Worm (Caenorhabditis elegans) whole organism, L2 larva: ENCODE data around the gene fig-1.

Experiments used
- F13H6.1 ChIP-seq: sonication (generic microtip); optimal IDR thresholded peaks from 2 replicates; lab custom pipeline; 2016; ENCODE audit warnings: missing genetic modification characterization, missing compliant biosample characterization
- R02D3.7 ChIP-seq: fragments of 150-350 bp; optimal IDR thresholded peaks from 2 replicates; lab custom pipeline; 2014; ENCODE audit warnings: missing biosample characterization, missing genetic modification characterization
- Y55F3AM.14 ChIP-seq: fragments of 200-800 bp; sonication (Bioruptor generic); optimal IDR thresholded peaks from 2 replicates; lab custom pipeline; 2018; ENCODE audit warnings: mild to moderate bottlenecking, missing genetic modification characterization, missing compliant biosample characterization
- ZK546.5 ChIP-seq: sonication (generic microtip); optimal IDR thresholded peaks from 2 replicates; lab custom pipeline; 2017; ENCODE audit warnings: missing biosample characterization, missing genetic modification characterization
- alr-1 ChIP-seq: fragments of 150-350 bp; optimal IDR thresholded peaks from 2 replicates; lab custom pipeline; 2014; ENCODE audit warnings: missing biosample characterization, missing genetic modification characterization
- blmp-1 ChIP-seq: sonication (generic microtip); optimal IDR thresholded peaks from 2 replicates; lab custom pipeline; 2017; ENCODE audit warnings: missing genetic modification characterization, mild to moderate bottlenecking, missing compliant biosample characterization, antibody characterized with exemption, moderate library complexity; ENCODE audit not compliant: insufficient read depth
- ceh-16 ChIP-seq: fragments of 150-350 bp; optimal IDR thresholded peaks from 2 replicates; lab custom pipeline; 2014; ENCODE audit warnings: missing biosample characterization, missing genetic modification characterization
- crh-2 ChIP-seq: sonication (generic microtip); optimal IDR thresholded peaks from 2 replicates; lab custom pipeline; 2017; ENCODE audit warnings: missing biosample characterization, missing genetic modification characterization
- egl-27 ChIP-seq: sonication (generic microtip); optimal IDR thresholded peaks from 3 replicates; lab custom pipeline; 2017; ENCODE audit warnings: missing biosample characterization, missing genetic modification reagents, missing genetic modification characterization
- elt-1 ChIP-seq: fragments of 150-350 bp; optimal IDR thresholded peaks from 2 replicates; lab custom pipeline; 2014; ENCODE audit warnings: missing biosample characterization, missing genetic modification characterization
- fos-1 ChIP-seq: fragments of 150-350 bp; optimal IDR thresholded peaks from 2 replicates; lab custom pipeline; 2014; ENCODE audit warnings: missing biosample characterization, missing genetic modification characterization
- gmeb-1 ChIP-seq: fragments of 150-350 bp; optimal IDR thresholded peaks from 2 replicates; lab custom pipeline; 2014; ENCODE audit warnings: missing biosample characterization, missing genetic modification characterization
- lin-11 ChIP-seq: fragments of 150-350 bp; sonication (generic microtip); optimal IDR thresholded peaks from 2 replicates; lab custom pipeline; 2014; ENCODE audit warnings: missing biosample characterization, missing genetic modification characterization, inconsistent platforms, mixed read lengths
- lin-13 ChIP-seq: fragments of 150-350 bp; optimal IDR thresholded peaks from 2 replicates; lab custom pipeline; 2014; ENCODE audit warnings: missing biosample characterization, missing genetic modification reagents, missing genetic modification characterization
- lsy-2 ChIP-seq, 2 experiments: fragments of 150-350 bp in 1 of 2; sonication (generic microtip) in 1 of 2; optimal IDR thresholded peaks; 2 replicates each; lab custom pipeline; 2014 to 2017; ENCODE audit warnings: missing biosample characterization in 2 of 2, missing genetic modification characterization in 2 of 2
- mdl-1 ChIP-seq, 2 experiments: fragments of 150-350 bp in 1 of 2; sonication (generic microtip) in 1 of 2; optimal IDR thresholded peaks; 2 replicates each; lab custom pipeline; 2017; ENCODE audit warnings: missing biosample characterization in 2 of 2, missing genetic modification characterization in 2 of 2
- nhr-10 ChIP-seq: sonication (generic microtip); optimal IDR thresholded peaks from 2 replicates; lab custom pipeline; 2017; ENCODE audit warnings: missing biosample characterization, missing genetic modification characterization
- nhr-12 ChIP-seq: fragments of 150-350 bp; optimal IDR thresholded peaks from 2 replicates; lab custom pipeline; 2014; ENCODE audit warnings: missing biosample characterization, missing genetic modification characterization
- nhr-129 ChIP-seq: fragments of 150-350 bp; optimal IDR thresholded peaks from 2 replicates; lab custom pipeline; 2014; ENCODE audit warnings: missing biosample characterization, missing genetic modification characterization
- nhr-23 ChIP-seq: fragments of 150-350 bp; optimal IDR thresholded peaks from 2 replicates; lab custom pipeline; 2014; ENCODE audit warnings: missing biosample characterization, missing genetic modification reagents, missing genetic modification characterization
- nhr-77 ChIP-seq: fragments of 150-350 bp; optimal IDR thresholded peaks from 2 replicates; lab custom pipeline; 2014; ENCODE audit warnings: missing biosample characterization, missing genetic modification characterization
- sem-4 ChIP-seq: fragments of 150-350 bp; optimal IDR thresholded peaks from 2 replicates; lab custom pipeline; 2014; ENCODE audit warnings: missing biosample characterization, missing genetic modification reagents, missing genetic modification characterization
- sma-9 ChIP-seq, 2 experiments: fragments of 150-350 bp in 1 of 2; sonication (generic microtip) in 1 of 2; optimal IDR thresholded peaks; 2 replicates each; lab custom pipeline; 2014 to 2016; ENCODE audit warnings: missing genetic modification characterization in 2 of 2, mild to moderate bottlenecking in 1 of 2, missing biosample characterization in 1 of 2, missing compliant biosample characterization in 1 of 2, missing genetic modification reagents in 1 of 2, moderate library complexity in 1 of 2
- unc-39 ChIP-seq: fragments of 150-350 bp; optimal IDR thresholded peaks from 2 replicates; lab custom pipeline; 2014; ENCODE audit warnings: missing biosample characterization, missing genetic modification characterization
- unc-55 ChIP-seq: fragments of 150-350 bp; sonication (generic microtip); optimal IDR thresholded peaks from 3 replicates; lab custom pipeline; 2014; ENCODE audit warnings: missing biosample characterization, missing genetic modification reagents, missing genetic modification characterization
- zag-1 ChIP-seq: fragments of 150-350 bp; optimal IDR thresholded peaks from 2 replicates; lab custom pipeline; 2014; ENCODE audit warnings: missing biosample characterization, missing genetic modification characterization
- ztf-1 ChIP-seq: fragments of 200-800 bp; sonication (Bioruptor generic); conservative IDR thresholded peaks from 2 replicates; pipeline ENCODE4 v1.3.6; 2022; ENCODE audit warnings: missing genetic modification characterization, missing compliant biosample characterization
- ztf-11 ChIP-seq: sonication (generic microtip); optimal IDR thresholded peaks from 2 replicates; lab custom pipeline; 2017; ENCODE audit warnings: missing biosample characterization, missing genetic modification characterization

Gene fig-1

DNA sequence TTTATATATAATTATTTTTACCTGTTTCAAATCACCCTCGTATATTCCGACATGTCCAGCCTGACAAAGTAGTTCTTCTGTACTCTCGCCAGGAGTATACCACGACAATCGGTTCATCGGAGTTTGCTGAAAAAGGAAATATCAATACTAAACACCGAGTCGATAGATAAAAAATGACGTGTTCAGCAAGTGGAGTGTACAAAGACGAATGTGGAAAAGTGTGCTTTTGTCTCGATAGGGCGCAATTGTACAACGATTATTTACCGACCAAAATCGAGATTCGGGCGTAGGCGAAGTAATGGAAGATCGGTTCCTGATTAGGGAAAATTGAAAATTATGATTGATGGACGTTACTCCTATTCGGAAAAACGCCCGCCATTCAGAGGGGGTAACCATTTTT is 20.5 kb downstream of the fig-1 start, which contains the start of gene vps-36:
TSS of gene vps-36 (minus strand) at position 126 of the 400 bp plus-strand sequence.
- TF ChIP-seq crh-2 (tag; lab: Kevin White, UChicago) = peak; percentile 27
- no peak for TF ChIP-seq F13H6.1 (tag; lab: Kevin White, UChicago)
- peak; percentile 18 for TF ChIP-seq nhr-129 (tag; lab: Kevin White, UChicago)
- TF ChIP-seq unc-39 (tag; lab: Kevin White, UChicago) = no peak
- no peak for TF ChIP-seq sem-4 (tag; lab: Kevin White, UChicago)
- TF ChIP-seq egl-27 (tag; lab: Kevin White, UChicago) = no peak
- no peak for TF ChIP-seq nhr-10 (tag; lab: Kevin White, UChicago)
- TF ChIP-seq ZK546.5 = no peak
- TF ChIP-seq fos-1 (tag; lab: Kevin White, UChicago) = peak; percentile 68
- peak; percentile 42 for TF ChIP-seq sma-9 (GFP tag; optimal IDR thresholded peaks at IDR 0.05; lab: Kevin White, UChicago)
- TF ChIP-seq sma-9 (tag; optimal IDR thresholded peaks at IDR 0.05; lab: Kevin White, UChicago) = no peak
- no peak for TF ChIP-seq blmp-1 (tag; lab: Kevin White, UChicago)

ce11 chrV:10958322-10958900 is 22.6 kb downstream of the fig-1 start, which contains the start of gene pigt-1:
TSS of gene pigt-1 (minus strand) at chrV:10958821.
- no peak for TF ChIP-seq ceh-16 (tag; lab: Kevin White, UChicago)
- peak; percentile 14 for TF ChIP-seq lin-13 (GFP tag; lab: Kevin White, UChicago)
- no peak for TF ChIP-seq blmp-1 (tag; lab: Kevin White, UChicago)
- TF ChIP-seq crh-2 (tag; lab: Kevin White, UChicago) = peak; percentile 10
- no peak for TF ChIP-seq egl-27 (tag; lab: Kevin White, UChicago)
- peak; percentile 17 for TF ChIP-seq Y55F3AM.14
- peak; percentile 51 for TF ChIP-seq sma-9 (GFP tag; optimal IDR thresholded peaks at IDR 0.05; lab: Kevin White, UChicago)
- TF ChIP-seq sma-9 (tag; optimal IDR thresholded peaks at IDR 0.05; lab: Kevin White, UChicago) = no peak
- TF ChIP-seq nhr-77 (tag; lab: Kevin White, UChicago) = no peak
- peak in 1 of 2 experiments; percentile 29 for TF ChIP-seq lsy-2 (tag; optimal IDR thresholded peaks at IDR 0.05; lab: Kevin White, UChicago)
- no peak for TF ChIP-seq gmeb-1 (tag; lab: Kevin White, UChicago)

- no peak for TF ChIP-seq elt-1 (tag; lab: Kevin White, UChicago)
- no peak for TF ChIP-seq Y55F3AM.14
- TF ChIP-seq R02D3.7 (tag; lab: Kevin White, UChicago) = no peak
- TF ChIP-seq sem-4 (tag; lab: Kevin White, UChicago) = no peak
- no peak for TF ChIP-seq nhr-10 (tag; lab: Kevin White, UChicago)
- TF ChIP-seq nhr-23 (tag; lab: Kevin White, UChicago) = no peak
- TF ChIP-seq ztf-11 (tag; lab: Kevin White, UChicago) = no peak
- TF ChIP-seq fos-1 (tag; lab: Kevin White, UChicago) = peak; percentile 14
These were observed 25.1 kb downstream of the fig-1 start, which contains the start of gene F17C11.13 for ce11 chrV:10955681-10956476. TSS of gene F17C11.13 (plus strand) at chrV:10955923.

DNA sequence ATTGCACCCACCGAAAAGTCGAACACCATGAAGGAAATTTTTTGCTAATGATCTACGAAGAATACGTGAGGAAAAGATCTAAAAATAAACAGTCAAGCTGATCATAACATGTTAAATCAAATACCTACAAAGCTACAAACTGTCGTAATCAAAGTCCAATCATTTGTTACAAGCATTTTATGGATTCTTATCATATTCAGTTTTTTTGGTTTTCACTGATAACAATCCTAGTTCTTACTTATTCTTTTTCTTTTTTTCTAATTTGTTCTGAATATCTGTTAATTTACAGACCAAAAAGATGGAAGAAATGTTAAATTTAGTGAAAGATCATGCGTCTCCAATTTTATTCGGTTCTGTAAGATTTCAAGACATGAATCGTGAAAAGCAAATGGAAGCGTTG is 26.2 kb downstream of the fig-1 start, which contains the start of gene F17C11.6:
TSS of gene F17C11.6 (plus strand) at position 290 of the 400 bp plus-strand sequence.
- TF ChIP-seq fos-1 (tag; lab: Kevin White, UChicago) (peak; percentile 2), alr-1 (tag; lab: Kevin White, UChicago) (no peak), sem-4 (tag; lab: Kevin White, UChicago) (no peak), sma-9 (GFP tag; optimal IDR thresholded peaks at IDR 0.05; lab: Kevin White, UChicago) (no peak), sma-9 (tag; optimal IDR thresholded peaks at IDR 0.05; lab: Kevin White, UChicago) (no peak)

ce11 chrV:10954334-10954733 is 26.7 kb downstream of the fig-1 start, which contains the start of gene clec-221:
TSS of gene clec-221 (minus strand) at chrV:10954434.
- TF ChIP-seq nhr-12 (tag; lab: Kevin White, UChicago) = no peak
- no peak for TF ChIP-seq gmeb-1 (tag; lab: Kevin White, UChicago)
- no peak for TF ChIP-seq mdl-1 (tag; optimal IDR thresholded peaks at IDR 0.05; lab: Kevin White, UChicago)
- no peak for TF ChIP-seq zag-1 (tag; lab: Kevin White, UChicago)
- TF ChIP-seq ztf-1 = no peak
- TF ChIP-seq lsy-2 (tag; optimal IDR thresholded peaks at IDR 0.05; lab: Kevin White, UChicago) = no peak
- TF ChIP-seq elt-1 (tag; lab: Kevin White, UChicago) = no peak
- TF ChIP-seq unc-55 (GFP tag; lab: Kevin White, UChicago) = no peak
- TF ChIP-seq lin-11 (tag; lab: Kevin White, UChicago) = no peak
- TF ChIP-seq, all 48 proteins: peak for 0
